Worm (Caenorhabditis elegans) whole organism, L2 larva: Measurements from ENCODE around the gene C01G6.4.

Experiments
- aly-2 ChIP-seq: fragments of 150-350 bp; optimal IDR thresholded peaks from 2 replicates; lab custom pipeline; 2014; ENCODE audit warnings: missing biosample characterization, missing genetic modification characterization
- ama-1 ChIP-seq: fragments of 150-350 bp; optimal IDR thresholded peaks from 2 replicates; lab custom pipeline; 2018; ENCODE audit warnings: inconsistent platforms
- ceh-16 ChIP-seq: fragments of 150-350 bp; optimal IDR thresholded peaks from 2 replicates; lab custom pipeline; 2014; ENCODE audit warnings: missing biosample characterization, missing genetic modification characterization
- elt-1 ChIP-seq: fragments of 150-350 bp; optimal IDR thresholded peaks from 2 replicates; lab custom pipeline; 2014; ENCODE audit warnings: missing biosample characterization, missing genetic modification characterization
- fos-1 ChIP-seq: fragments of 150-350 bp; optimal IDR thresholded peaks from 2 replicates; lab custom pipeline; 2014; ENCODE audit warnings: missing biosample characterization, missing genetic modification characterization
- nhr-10 ChIP-seq: sonication (generic microtip); optimal IDR thresholded peaks from 2 replicates; lab custom pipeline; 2017; ENCODE audit warnings: missing biosample characterization, missing genetic modification characterization
- skn-1 ChIP-seq: sonication (generic microtip); optimal IDR thresholded peaks from 2 replicates; lab custom pipeline; 2017; ENCODE audit warnings: missing biosample characterization, missing genetic modification characterization
- ztf-4 ChIP-seq: fragments of 150-350 bp; optimal IDR thresholded peaks from 2 replicates; lab custom pipeline; 2014; ENCODE audit warnings: missing biosample characterization, missing genetic modification characterization

ce11 chrII:9222969-9223368 is 49.9 kb downstream of the C01G6.4 start, which contains the start of gene ZK1067.3:
- TF ChIP-seq skn-1 (tag; lab: Kevin White, UChicago) (no peak), ceh-16 (tag; lab: Kevin White, UChicago) (no peak), aly-2 (tag; lab: Kevin White, UChicago) (no peak), elt-1 (no peak), fos-1 (tag; lab: Kevin White, UChicago) (no peak), ama-1 (lab: Kevin White, UChicago) (no peak), nhr-10 (tag; lab: Kevin White, UChicago) (no peak), ztf-4 (no peak)
